Worm (Caenorhabditis elegans): ENCODE data around the gene C53B4.3.

The C53B4.3 gene

DNA sequence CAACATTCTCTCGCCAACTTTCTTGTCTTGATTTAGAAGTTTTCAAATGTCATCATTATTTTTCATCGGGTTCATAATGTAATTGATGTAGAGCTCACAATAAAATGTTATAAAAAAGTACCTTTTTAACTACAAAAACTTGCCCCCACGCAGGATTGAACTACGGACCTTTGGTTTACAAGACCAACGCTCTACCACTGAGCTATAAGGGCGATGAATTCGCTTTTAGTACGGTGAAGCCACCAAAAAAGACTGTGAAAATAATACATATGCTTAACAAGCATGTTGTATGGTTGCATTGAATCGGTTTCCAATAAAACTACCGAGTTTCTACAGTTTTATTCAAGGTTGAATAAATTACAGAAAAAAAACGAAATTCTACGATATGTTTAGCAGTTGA is 27.2 kb upstream of the C53B4.3 start:
- TF ChIP-seq unc-62 (GFP tag; optimal IDR thresholded peaks at IDR 0.05) (no peak), ceh-9 (tag; optimal IDR thresholded peaks at IDR 0.05) (no peak), elt-1 (tag; optimal IDR thresholded peaks at IDR 0.05) (no peak), fkh-2 (tag; optimal IDR thresholded peaks at IDR 0.05) (no peak), nhr-11 (tag; optimal IDR thresholded peaks at IDR 0.05) (no peak), mdl-1 (tag; optimal IDR thresholded peaks at IDR 0.05) (no peak), nhr-25 (tag; optimal IDR thresholded peaks at IDR 0.05) (no peak), ceh-82 (tag; optimal IDR thresholded peaks at IDR 0.05) (no peak), unc-39 (tag; optimal IDR thresholded peaks at IDR 0.05) (no peak), ceh-16 (tag; optimal IDR thresholded peaks at IDR 0.05) (no peak), egl-27 (tag; optimal IDR thresholded peaks at IDR 0.05) (no peak), zag-1 (tag; optimal IDR thresholded peaks at IDR 0.05) (no peak), mml-1 (tag; optimal IDR thresholded peaks at IDR 0.05) (no peak), nhr-12 (tag; optimal IDR thresholded peaks at IDR 0.05) (no peak), pha-4 (tag; optimal IDR thresholded peaks at IDR 0.05) (no peak), lin-15B (tag; optimal IDR thresholded peaks at IDR 0.05) (no peak)

DNA sequence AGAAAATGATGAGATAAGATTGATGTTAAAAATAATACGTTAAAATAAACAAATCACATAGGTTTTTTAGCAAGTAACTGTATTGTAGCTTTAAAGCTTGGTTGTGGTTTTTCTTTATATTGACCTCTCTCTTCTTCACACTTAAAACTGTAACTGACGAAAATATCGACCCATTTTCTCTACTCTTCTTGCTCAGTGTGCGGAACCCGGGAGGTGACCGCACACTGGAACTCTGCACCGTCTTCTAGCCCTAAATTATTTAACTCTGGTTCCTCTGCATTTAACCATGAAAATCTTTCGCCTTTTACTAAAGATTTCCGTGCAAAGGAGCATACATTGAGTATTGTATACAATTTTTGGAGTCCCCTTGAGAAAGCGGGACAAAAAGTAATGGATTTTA is 21.0 kb upstream of the C53B4.3 start:
- no peak for TF ChIP-seq egl-27 (tag; optimal IDR thresholded peaks at IDR 0.05)
- TF ChIP-seq nhr-11 (tag; optimal IDR thresholded peaks at IDR 0.05): no peak
- no peak for TF ChIP-seq unc-62 (GFP tag; optimal IDR thresholded peaks at IDR 0.05)
- no peak for TF ChIP-seq tbx-2 (tag; optimal IDR thresholded peaks at IDR 0.05)
- TF ChIP-seq fkh-2 (tag; optimal IDR thresholded peaks at IDR 0.05): no peak
- no peak for TF ChIP-seq aly-2 (tag; optimal IDR thresholded peaks at IDR 0.05)
- no peak for TF ChIP-seq jun-1 (tag; optimal IDR thresholded peaks at IDR 0.05)
- no peak for TF ChIP-seq mdl-1 (tag; optimal IDR thresholded peaks at IDR 0.05)

DNA sequence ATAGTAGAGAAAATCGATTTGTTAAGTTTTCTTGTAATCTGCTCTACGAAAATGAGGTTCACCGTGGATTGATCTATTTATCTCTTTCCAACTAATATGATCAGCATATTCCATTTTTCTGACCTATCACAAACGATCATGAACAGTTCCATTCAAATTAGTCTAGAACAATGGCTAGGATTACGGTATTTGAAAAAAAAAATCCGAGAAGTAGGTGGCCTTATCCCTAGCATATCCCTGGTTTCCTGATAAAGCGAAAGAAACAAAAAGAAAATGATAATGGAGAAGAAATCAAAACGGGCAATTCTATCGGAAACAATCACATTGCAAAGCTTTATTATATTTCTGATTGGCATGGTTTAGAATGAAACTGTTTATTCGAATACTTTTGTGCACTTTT is 19.3 kb upstream of the C53B4.3 start, which contains the start of gene mltn-12:
Gene mltn-12, plus strand, starts transcription at position 301 of the 400 bp plus-strand sequence.
- TF ChIP-seq nhr-23 (tag; optimal IDR thresholded peaks at IDR 0.05): no peak
- no peak for TF ChIP-seq elt-1 (tag; optimal IDR thresholded peaks at IDR 0.05)
- no peak for TF ChIP-seq pha-4 (tag; optimal IDR thresholded peaks at IDR 0.05)
- no peak for TF ChIP-seq fos-1 (tag; optimal IDR thresholded peaks at IDR 0.05)
- TF ChIP-seq daf-12 (tag; optimal IDR thresholded peaks at IDR 0.05): no peak
- TF ChIP-seq lin-39 (tag; optimal IDR thresholded peaks at IDR 0.05): no peak
- TF ChIP-seq nhr-11 (tag; optimal IDR thresholded peaks at IDR 0.05): no peak
- TF ChIP-seq lsy-12 (tag; optimal IDR thresholded peaks at IDR 0.05): no peak
- no peak for TF ChIP-seq nhr-28 (tag; optimal IDR thresholded peaks at IDR 0.05)
- TF ChIP-seq egl-27 (tag; optimal IDR thresholded peaks at IDR 0.05): no peak

- TF ChIP-seq fkh-2 (tag; optimal IDR thresholded peaks at IDR 0.05) (no peak), hmg-11 (tag; optimal IDR thresholded peaks at IDR 0.05) (peak; percentile 63), elt-2 (tag; optimal IDR thresholded peaks at IDR 0.05) (peak; percentile 74), tbx-2 (tag; optimal IDR thresholded peaks at IDR 0.05) (no peak), egl-27 (tag; optimal IDR thresholded peaks at IDR 0.05) (no peak), lin-15B (tag; optimal IDR thresholded peaks at IDR 0.05) (no peak), nfya-1 (tag; optimal IDR thresholded peaks at IDR 0.05; ENCODE audit: insufficient read depth) (peak; percentile 23), nhr-28 (tag; optimal IDR thresholded peaks at IDR 0.05) (no peak), nhr-237 (tag; optimal IDR thresholded peaks at IDR 0.05) (no peak), unc-39 (tag; optimal IDR thresholded peaks at IDR 0.05) (no peak), egl-5 (tag; optimal IDR thresholded peaks at IDR 0.05) (no peak), ama-1 (optimal IDR thresholded peaks at IDR 0.05) (no peak), elt-1 (tag; optimal IDR thresholded peaks at IDR 0.05) (no peak)
Observed at ce11 chrIV:8986761-8987316, 13.3 kb upstream of the C53B4.3 start, which contains the start of gene bre-1. Gene bre-1 (plus strand): TSS chrIV:8987266.

DNA sequence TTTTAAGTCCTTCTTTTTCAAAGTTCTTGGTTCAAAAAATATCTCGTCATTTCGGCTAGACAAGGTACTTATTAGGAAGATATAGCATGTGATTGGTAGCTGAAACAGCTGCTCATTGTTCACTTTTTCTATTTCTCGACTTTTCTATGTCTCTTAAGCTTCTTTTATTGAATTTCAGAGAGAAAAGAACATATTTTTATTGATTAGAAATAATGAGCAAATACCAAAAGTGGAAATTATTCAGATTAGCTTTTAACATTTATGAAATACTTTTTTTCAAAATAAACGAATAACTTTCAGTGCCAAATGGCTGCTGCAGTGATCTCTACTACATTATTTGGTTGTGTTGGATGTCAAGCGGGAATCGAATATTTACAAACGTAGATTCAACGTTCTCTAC is 11.1 kb upstream of the C53B4.3 start, which contains the start of gene nstp-1:
Gene nstp-1, plus strand, starts transcription at position 301 of the 400 bp plus-strand sequence.
- TF ChIP-seq pqm-1 (tag; optimal IDR thresholded peaks at IDR 0.05): no peak
- TF ChIP-seq nhr-76 (tag; optimal IDR thresholded peaks at IDR 0.05): no peak
- no peak for TF ChIP-seq elt-1 (tag; optimal IDR thresholded peaks at IDR 0.05)
- no peak for TF ChIP-seq snpc-4 (tag; optimal IDR thresholded peaks at IDR 0.05)
- TF ChIP-seq mml-1 (tag; optimal IDR thresholded peaks at IDR 0.05): no peak
- TF ChIP-seq fkh-2 (tag; optimal IDR thresholded peaks at IDR 0.05): no peak
- TF ChIP-seq nhr-25 (tag; optimal IDR thresholded peaks at IDR 0.05): no peak
- no peak for TF ChIP-seq eor-1 (tag; optimal IDR thresholded peaks at IDR 0.05)
- TF ChIP-seq nhr-77 (tag; optimal IDR thresholded peaks at IDR 0.05): no peak
- TF ChIP-seq egl-5 (tag; optimal IDR thresholded peaks at IDR 0.05): no peak
- TF ChIP-seq egl-27 (tag; optimal IDR thresholded peaks at IDR 0.05): no peak
- TF ChIP-seq lin-39 (tag; optimal IDR thresholded peaks at IDR 0.05): no peak
- TF ChIP-seq hmg-11 (tag; optimal IDR thresholded peaks at IDR 0.05): no peak
- TF ChIP-seq nhr-11 (tag; optimal IDR thresholded peaks at IDR 0.05): no peak
